Worm (Caenorhabditis elegans) whole organism, midembryonic: ENCODE results near the gene ivph-3.

Experiments used
- T22C8.4 ChIP-seq: fragments of 200-800 bp; sonication (Bioruptor generic); IDR thresholded peaks from 2 replicates; pipeline ENCODE4 v1.3.6; 2022; ENCODE audit warnings: missing genetic modification characterization, missing compliant biosample characterization
- cog-1 ChIP-seq: sonication (generic microtip); optimal IDR thresholded peaks from 2 replicates; lab custom pipeline; 2016; ENCODE audit warnings: missing genetic modification characterization, missing compliant biosample characterization
- flt-1 ChIP-seq: fragments of 200-800 bp; sonication (Bioruptor generic); IDR thresholded peaks from 2 replicates; pipeline ENCODE4 v1.3.6; 2022; ENCODE audit warnings: missing genetic modification characterization, missing compliant biosample characterization
- klf-2 ChIP-seq: fragments of 200-800 bp; sonication (Bioruptor generic); conservative IDR thresholded peaks from 2 replicates; pipeline ENCODE4 v1.3.6; 2022; ENCODE audit warnings: missing genetic modification reagents, missing genetic modification characterization, missing compliant biosample characterization
- med-1 ChIP-seq: sonication (generic microtip); optimal IDR thresholded peaks from 2 replicates; lab custom pipeline; 2017; ENCODE audit warnings: missing genetic modification characterization, mild to moderate bottlenecking, missing compliant biosample characterization, antibody characterized with exemption, missing genetic modification reagents; ENCODE audit not compliant: insufficient read depth
- ref-1 ChIP-seq: fragments of 200-800 bp; sonication (Bioruptor generic); conservative IDR thresholded peaks from 2 replicates; pipeline ENCODE4 v1.3.6; 2022; ENCODE audit warnings: missing genetic modification reagents, missing genetic modification characterization, missing compliant biosample characterization
- tab-1 ChIP-seq: fragments of 200-800 bp; sonication (Bioruptor generic); IDR thresholded peaks from 2 replicates; pipeline ENCODE4 v1.3.6; 2022; ENCODE audit warnings: missing genetic modification characterization, missing compliant biosample characterization
- ztf-23 ChIP-seq: fragments of 200-800 bp; sonication (Bioruptor generic); IDR thresholded peaks from 2 replicates; pipeline ENCODE4 v1.3.6; 2022; ENCODE audit warnings: missing genetic modification reagents, missing genetic modification characterization, missing compliant biosample characterization
- ztf-29 ChIP-seq: fragments of 200-800 bp; sonication (Bioruptor generic); IDR thresholded peaks from 2 replicates; pipeline ENCODE4 v1.3.6; 2022; ENCODE audit warnings: missing genetic modification reagents, missing genetic modification characterization, missing compliant biosample characterization

ivph-3 gene

DNA sequence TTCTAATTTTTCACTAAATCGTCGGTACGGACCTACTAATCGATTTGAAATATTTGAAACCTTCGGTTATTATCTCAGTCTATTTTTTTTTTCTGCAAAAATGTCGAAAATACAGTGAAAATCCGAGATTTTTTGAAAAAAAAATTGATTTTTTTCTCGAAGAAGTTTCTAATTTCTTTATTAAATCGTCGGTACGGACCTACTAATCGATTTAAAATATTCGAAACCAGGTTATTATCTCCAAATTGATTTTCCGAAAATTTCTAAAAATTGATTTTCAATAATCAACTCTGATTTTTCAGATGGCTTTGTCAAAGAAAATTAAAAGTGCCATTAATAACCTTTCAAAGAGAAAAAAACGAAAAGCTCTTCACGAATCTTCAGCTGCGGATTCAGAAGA lies at the start of gene ivph-3:
ivph-3 (plus strand) TSS at position 301 of the 400 bp plus-strand sequence.
- TF ChIP-seq flt-1 (GFP tag; lab: Robert Waterston, UW) (no peak), klf-2 (no peak), ref-1 (no peak), T22C8.4 (GFP tag; lab: Robert Waterston, UW) (no peak), ztf-29 (no peak), tab-1 (GFP tag; lab: Robert Waterston, UW) (no peak)

DNA sequence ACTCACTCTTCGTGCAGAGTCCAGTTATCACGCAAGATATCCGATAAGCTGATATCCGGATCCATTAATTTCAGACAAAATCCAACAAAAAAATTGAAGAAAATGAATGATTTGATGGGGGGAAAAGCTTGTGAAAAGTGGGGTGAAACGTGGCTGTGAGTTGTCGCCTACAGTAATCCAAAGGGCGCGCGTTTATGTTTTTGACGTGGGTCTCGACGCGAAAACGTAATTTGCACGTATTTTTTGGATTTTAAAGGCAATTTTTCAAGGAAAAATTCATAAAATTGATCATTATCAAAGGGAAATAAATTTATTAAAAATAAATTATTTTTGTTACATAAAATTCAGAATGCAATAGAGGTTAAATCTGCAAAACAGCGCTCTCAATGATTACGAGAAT lies 44.7 kb upstream of the ivph-3 start, which contains the start of gene Y54G2A.73:
Y54G2A.73 (minus strand) TSS at position 65 of the 400 bp plus-strand sequence.
- TF ChIP-seq ztf-29: no peak
- no peak for TF ChIP-seq tab-1 (GFP tag; lab: Robert Waterston, UW)

DNA sequence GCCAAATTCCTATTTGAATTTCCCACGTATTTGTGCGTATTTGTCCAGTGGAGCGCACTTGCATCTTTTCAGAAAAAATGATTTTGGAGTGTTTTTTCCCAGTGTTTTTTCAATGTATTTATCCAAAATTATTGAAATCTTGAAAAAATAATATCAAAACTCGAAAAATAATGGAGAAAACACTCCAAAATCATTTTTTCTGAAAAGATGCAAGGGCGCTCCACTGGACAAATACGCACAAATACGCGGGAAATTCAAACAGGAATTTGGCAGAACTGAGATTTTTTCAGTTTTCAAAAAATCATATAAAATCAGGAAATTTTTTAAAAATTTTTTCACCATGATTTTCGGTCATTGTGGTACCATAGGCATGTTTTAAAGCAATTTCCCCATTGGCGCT lies 41.9 kb upstream of the ivph-3 start:
- TF ChIP-seq cog-1: no peak
- TF ChIP-seq ztf-29: no peak
- TF ChIP-seq tab-1 (GFP tag; lab: Robert Waterston, UW): no peak
- no peak for TF ChIP-seq klf-2
- TF ChIP-seq ztf-23: no peak
- no peak for TF ChIP-seq ref-1
- no peak for TF ChIP-seq flt-1 (GFP tag; lab: Robert Waterston, UW)

DNA sequence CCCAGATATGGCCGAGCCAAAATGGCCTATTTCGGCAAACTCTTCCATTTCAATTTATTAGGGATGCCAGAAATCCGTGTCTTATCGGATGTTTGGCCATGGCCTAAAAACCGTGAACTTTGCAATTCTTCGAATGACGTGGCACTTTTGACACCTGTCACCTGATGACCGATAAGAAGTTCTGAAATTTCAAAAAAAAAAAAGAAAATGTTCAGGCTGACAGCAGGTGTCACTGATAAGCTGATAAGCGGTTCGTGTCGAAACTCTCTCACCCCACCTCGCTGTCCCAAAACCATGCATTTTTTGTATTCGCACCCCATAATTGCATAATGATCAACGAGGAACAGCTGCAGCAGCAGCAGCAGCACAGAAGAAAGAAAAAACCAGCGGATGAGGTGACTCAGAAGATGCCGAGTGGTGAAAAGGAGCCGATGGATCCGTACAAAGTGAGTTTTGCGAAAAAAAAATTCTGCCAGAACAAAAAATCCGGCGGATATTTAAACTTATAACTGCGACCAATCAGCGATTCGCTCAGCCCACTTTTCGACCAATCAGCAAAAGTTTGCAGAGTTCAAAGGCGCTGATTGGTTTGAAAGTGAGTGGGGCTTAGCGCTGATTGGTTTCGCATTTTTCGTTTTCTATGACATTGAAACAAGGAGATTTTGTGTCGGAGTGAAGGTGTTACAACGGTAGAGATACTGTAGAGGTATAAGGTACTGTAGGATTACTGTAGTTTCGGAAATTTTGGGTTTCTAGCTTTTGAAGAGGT lies 41.0 kb upstream of the ivph-3 start, which contains the start of the genes Y54G2A.28 and vrp-1:
Y54G2A.28 (minus strand) TSS at position 48 of the 769 bp plus-strand sequence.
vrp-1 (plus strand) TSS at position 214 of the 769 bp plus-strand sequence.
- no peak for TF ChIP-seq T22C8.4 (GFP tag; lab: Robert Waterston, UW)
- no peak for TF ChIP-seq klf-2
- no peak for TF ChIP-seq med-1 (GFP tag; lab: Kevin White, UChicago)
- no peak for TF ChIP-seq tab-1 (GFP tag; lab: Robert Waterston, UW)
- no peak for TF ChIP-seq ztf-23
- TF ChIP-seq cog-1: no peak
- no peak for TF ChIP-seq ztf-29
- TF ChIP-seq flt-1 (GFP tag; lab: Robert Waterston, UW): no peak
- no peak for TF ChIP-seq ref-1

DNA sequence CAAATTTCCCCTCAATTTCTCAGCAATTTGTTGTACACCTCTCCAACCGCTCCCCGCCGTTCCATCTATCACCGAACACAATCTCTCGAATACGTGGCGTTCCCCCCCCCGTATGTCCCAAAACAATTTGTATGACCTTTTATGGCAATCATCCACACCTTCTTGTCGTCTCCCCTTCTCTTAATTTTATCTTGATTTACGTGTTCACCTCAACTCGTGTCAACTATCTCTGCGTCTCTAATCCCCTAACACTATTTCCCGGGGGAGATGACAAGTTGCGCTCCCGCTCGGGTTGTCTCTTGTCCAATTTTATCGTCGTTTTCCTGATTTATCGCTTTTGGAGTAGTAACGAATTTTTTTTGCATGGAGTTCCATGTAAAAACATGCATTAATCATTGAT lies 38.9 kb upstream of the ivph-3 start:
- TF ChIP-seq cog-1: peak; percentile 40
- 0 out of 2 replicates have a peak, but pooled peaks have one; percentile 8 for TF ChIP-seq flt-1 (GFP tag; lab: Robert Waterston, UW)
- no peak for TF ChIP-seq tab-1 (GFP tag; lab: Robert Waterston, UW)
- TF ChIP-seq klf-2: no peak
- TF ChIP-seq ref-1: no peak

DNA sequence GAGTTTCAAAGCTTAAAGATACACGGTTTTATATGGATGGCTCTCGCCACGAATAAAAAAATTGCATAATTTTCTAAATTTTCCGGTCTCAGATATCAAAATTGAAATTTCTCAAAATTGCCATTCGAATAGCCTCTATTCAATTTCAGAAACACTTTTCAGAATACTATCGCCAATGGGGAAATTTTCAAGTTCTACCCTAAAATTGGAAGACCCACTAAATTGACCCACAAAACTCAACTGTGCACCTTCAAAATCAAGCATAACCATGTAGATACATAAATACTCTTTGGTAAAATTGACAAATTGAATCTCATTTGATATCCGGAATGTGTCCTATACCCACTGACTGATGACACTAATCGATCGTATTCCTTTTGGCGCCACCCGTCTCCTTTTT lies 37.3 kb upstream of the ivph-3 start:
- no peak for TF ChIP-seq ztf-23
- no peak for TF ChIP-seq ref-1
- no peak for TF ChIP-seq flt-1 (GFP tag; lab: Robert Waterston, UW)
- no peak for TF ChIP-seq ztf-29
- TF ChIP-seq cog-1: no peak
- TF ChIP-seq med-1 (GFP tag; lab: Kevin White, UChicago): no peak
- no peak for TF ChIP-seq T22C8.4 (GFP tag; lab: Robert Waterston, UW)
- no peak for TF ChIP-seq klf-2
- TF ChIP-seq tab-1 (GFP tag; lab: Robert Waterston, UW): no peak

DNA sequence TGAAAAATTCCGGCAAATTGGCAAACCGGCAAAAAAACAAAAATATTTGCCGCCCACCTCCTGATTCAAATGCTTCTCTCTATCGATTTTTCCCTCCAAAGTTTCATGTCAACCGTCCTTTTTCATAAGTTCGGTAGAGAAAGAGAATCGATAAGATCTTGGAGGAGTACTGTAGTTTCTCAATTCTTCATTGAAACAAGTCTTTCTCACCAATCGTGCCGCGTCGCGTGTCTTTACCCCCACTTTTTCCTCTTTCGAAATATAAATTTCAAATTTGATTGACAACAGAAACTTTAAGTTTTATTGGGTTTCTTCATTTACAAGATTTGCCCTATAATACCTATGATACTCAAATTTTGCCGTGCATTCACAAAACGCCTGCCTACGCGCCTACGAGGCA lies 34.9 kb upstream of the ivph-3 start:
- TF ChIP-seq T22C8.4 (GFP tag; lab: Robert Waterston, UW): no peak
- no peak for TF ChIP-seq tab-1 (GFP tag; lab: Robert Waterston, UW)
- no peak for TF ChIP-seq ztf-29
- TF ChIP-seq klf-2: no peak
- TF ChIP-seq cog-1: no peak
- TF ChIP-seq ref-1: no peak
- no peak for TF ChIP-seq ztf-23
- TF ChIP-seq flt-1 (GFP tag; lab: Robert Waterston, UW): no peak
- TF ChIP-seq med-1 (GFP tag; lab: Kevin White, UChicago): no peak

DNA sequence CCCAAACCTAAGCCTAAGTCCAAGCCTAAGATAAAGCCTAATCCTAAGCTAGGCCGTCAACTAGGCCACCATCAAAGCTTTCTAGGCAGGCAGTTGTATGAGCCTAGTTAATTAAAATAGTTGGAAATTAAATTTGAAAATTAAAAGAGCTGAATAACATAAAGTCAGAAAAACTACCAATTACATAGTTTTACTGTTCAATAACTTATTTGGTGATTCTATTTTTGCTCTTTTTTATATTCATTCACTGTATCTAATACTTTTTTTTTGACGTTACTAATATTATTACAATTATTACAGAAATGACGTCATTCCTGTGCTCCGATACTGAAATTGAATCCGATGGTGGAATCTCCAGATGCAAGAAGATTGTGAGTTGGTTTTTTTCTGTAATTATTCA lies 34.1 kb upstream of the ivph-3 start, which contains the start of gene lin-22:
lin-22 (plus strand) TSS at position 301 of the 400 bp plus-strand sequence.
- TF ChIP-seq ref-1 (no peak), T22C8.4 (GFP tag; lab: Robert Waterston, UW) (no peak), klf-2 (no peak), ztf-23 (no peak), med-1 (GFP tag; lab: Kevin White, UChicago) (no peak), flt-1 (GFP tag; lab: Robert Waterston, UW) (no peak), cog-1 (no peak), ztf-29 (no peak), tab-1 (GFP tag; lab: Robert Waterston, UW) (no peak)

DNA sequence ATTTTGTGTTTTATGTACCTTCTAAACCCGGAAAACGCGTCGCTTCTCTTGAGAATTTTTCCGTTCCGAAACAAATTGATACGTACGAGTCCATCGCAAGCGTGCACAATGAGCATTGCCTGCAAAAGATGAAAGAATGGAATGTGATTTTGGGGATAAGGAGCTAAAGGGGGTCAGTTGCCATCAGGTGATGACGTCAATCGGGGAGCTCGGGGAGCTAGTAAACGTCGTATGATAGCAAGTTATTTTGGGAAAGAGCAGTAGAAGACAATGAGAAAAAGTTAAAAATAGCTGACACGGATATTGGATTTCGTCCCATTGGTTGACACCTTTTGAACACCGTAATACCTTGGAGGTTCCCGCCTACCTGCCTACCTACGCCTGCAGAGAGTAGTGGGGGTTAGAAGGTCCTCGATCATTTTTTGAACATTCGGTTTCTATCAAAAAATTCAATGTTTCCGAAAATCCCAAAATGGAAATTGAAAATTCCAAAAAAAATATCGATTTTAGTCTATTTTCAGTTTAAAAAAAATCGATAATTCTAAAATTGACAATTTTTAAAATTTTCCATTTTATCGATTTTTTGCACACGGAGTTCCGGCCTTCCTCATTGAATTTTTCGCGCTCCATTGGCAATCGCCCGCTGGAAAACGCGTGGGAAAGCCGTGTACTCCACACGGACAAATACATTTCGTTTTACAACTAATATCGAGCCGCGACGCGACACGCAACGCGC lies 27.5 kb upstream of the ivph-3 start:
- TF ChIP-seq T22C8.4 (GFP tag; lab: Robert Waterston, UW) (peak; percentile 67), ref-1 (no peak)

DNA sequence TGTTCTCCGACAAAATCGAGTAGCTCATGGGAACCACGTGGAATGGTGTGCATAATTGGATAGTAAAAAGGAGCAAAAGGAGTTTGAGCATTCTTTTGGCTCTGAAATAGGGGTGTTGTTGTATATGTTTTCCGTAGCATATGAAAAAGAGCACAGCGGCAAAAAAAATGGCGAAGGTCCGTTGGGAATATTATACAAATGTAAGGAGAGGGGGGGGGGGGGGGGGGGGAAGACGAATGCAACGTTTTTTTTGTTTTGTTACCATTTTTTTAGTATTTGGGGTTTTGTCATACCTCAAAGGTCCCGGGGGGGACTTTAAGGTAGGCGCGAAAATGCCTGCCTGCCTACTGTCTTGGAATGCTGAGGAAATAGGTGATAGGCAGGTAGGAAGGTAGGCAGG lies 24.7 kb upstream of the ivph-3 start, which contains the start of gene ndnf-1:
ndnf-1 (minus strand) TSS at position 101 of the 400 bp plus-strand sequence.
- TF ChIP-seq ztf-29 (no peak), klf-2 (no peak), ref-1 (no peak), med-1 (GFP tag; lab: Kevin White, UChicago) (no peak), tab-1 (GFP tag; lab: Robert Waterston, UW) (no peak), T22C8.4 (GFP tag; lab: Robert Waterston, UW) (no peak), ztf-23 (no peak), cog-1 (no peak), flt-1 (GFP tag; lab: Robert Waterston, UW) (no peak)
